Worm (Caenorhabditis elegans) whole organism, L2 larva: ENCODE data around the gene dnj-2.

ENCODE experiments used
- C34F6.9 ChIP-seq: fragments of 150-350 bp; optimal IDR thresholded peaks from 2 replicates; lab custom pipeline; 2014; ENCODE audit warnings: missing biosample characterization, missing genetic modification characterization
- F13H6.1 ChIP-seq: sonication (generic microtip); optimal IDR thresholded peaks from 2 replicates; lab custom pipeline; 2016; ENCODE audit warnings: missing genetic modification characterization, missing compliant biosample characterization
- R02D3.7 ChIP-seq: fragments of 150-350 bp; optimal IDR thresholded peaks from 2 replicates; lab custom pipeline; 2014; ENCODE audit warnings: missing biosample characterization, missing genetic modification characterization
- aly-2 ChIP-seq: fragments of 150-350 bp; optimal IDR thresholded peaks from 2 replicates; lab custom pipeline; 2014; ENCODE audit warnings: missing biosample characterization, missing genetic modification characterization
- ama-1 ChIP-seq: fragments of 150-350 bp; optimal IDR thresholded peaks from 2 replicates; lab custom pipeline; 2018; ENCODE audit warnings: inconsistent platforms
- blmp-1 ChIP-seq: sonication (generic microtip); optimal IDR thresholded peaks from 2 replicates; lab custom pipeline; 2017; ENCODE audit warnings: missing genetic modification characterization, mild to moderate bottlenecking, missing compliant biosample characterization, antibody characterized with exemption, moderate library complexity; ENCODE audit not compliant: insufficient read depth
- ceh-82 ChIP-seq: fragments of 150-350 bp; optimal IDR thresholded peaks from 2 replicates; lab custom pipeline; 2014; ENCODE audit warnings: missing biosample characterization, missing genetic modification characterization
- fos-1 ChIP-seq: fragments of 150-350 bp; optimal IDR thresholded peaks from 2 replicates; lab custom pipeline; 2014; ENCODE audit warnings: missing biosample characterization, missing genetic modification characterization
- lin-13 ChIP-seq: fragments of 150-350 bp; optimal IDR thresholded peaks from 2 replicates; lab custom pipeline; 2014; ENCODE audit warnings: missing biosample characterization, missing genetic modification reagents, missing genetic modification characterization
- lin-39 ChIP-seq: fragments of 150-350 bp; optimal IDR thresholded peaks from 2 replicates; lab custom pipeline; 2014; ENCODE audit warnings: missing biosample characterization, missing genetic modification reagents, missing genetic modification characterization
- nhr-10 ChIP-seq: sonication (generic microtip); optimal IDR thresholded peaks from 2 replicates; lab custom pipeline; 2017; ENCODE audit warnings: missing biosample characterization, missing genetic modification characterization
- nhr-11 ChIP-seq: fragments of 150-350 bp; optimal IDR thresholded peaks from 2 replicates; lab custom pipeline; 2014; ENCODE audit warnings: missing biosample characterization, missing genetic modification characterization
- nhr-6 ChIP-seq: fragments of 150-350 bp; optimal IDR thresholded peaks from 2 replicates; lab custom pipeline; 2014; ENCODE audit warnings: missing biosample characterization, missing genetic modification characterization
- unc-62 ChIP-seq: fragments of 150-350 bp; optimal IDR thresholded peaks from 2 replicates; lab custom pipeline; 2014; ENCODE audit warnings: missing biosample characterization, missing genetic modification reagents, missing genetic modification characterization

DNA sequence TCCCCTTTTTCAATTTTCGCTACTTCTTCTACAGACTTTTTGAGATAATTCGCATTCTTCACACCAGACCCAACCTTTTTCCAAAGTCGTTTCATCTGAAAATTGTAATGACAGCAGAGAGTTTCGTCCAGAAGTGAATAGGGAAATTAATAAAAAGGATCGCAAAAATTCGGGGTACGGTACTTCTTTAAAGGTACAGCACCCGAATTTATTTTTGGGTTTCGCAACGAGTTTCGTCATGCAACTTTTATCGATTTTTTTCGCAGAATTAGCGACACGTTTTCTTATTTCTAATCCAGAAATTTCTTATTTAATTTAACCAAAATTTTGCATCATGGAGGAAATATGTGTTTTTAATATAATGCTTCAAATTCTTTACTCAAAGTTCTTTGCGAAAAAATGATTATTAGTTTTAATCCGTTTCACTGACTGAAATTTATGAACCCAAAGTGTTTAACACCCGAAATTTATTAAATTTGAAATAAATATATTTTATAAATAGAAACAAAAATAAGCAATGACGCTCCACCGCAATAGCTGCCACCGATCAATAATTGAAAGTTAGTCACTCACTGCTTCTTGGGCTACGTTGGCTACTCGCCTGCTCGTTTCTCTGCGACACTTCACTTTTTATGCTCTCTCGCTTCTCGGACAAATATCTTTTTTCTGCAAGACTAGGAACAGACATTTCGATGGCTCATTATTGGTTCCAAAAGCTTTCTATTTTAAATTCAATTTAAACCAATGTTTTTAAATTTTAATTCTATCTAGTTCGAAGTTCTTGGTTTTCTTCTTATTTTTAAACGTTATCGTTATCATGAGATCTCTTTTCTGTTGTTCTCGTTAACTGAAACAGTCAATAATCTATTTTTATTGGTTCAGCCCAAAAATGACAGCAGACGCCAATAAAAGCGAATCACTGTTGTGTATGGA is 15.4 kb downstream of the dnj-2 start, which contains the start of the genes B0035.15 and dnj-1:
- TF ChIP-seq lin-39 (tag; lab: Kevin White, UChicago) = no peak
- no peak for TF ChIP-seq R02D3.7
- TF ChIP-seq nhr-10 (tag; lab: Kevin White, UChicago) = no peak
- no peak for TF ChIP-seq nhr-6
- TF ChIP-seq aly-2 (tag; lab: Kevin White, UChicago) = no peak
- peak; percentile 19 for TF ChIP-seq F13H6.1 (tag; lab: Kevin White, UChicago)
- peak; percentile 78 for TF ChIP-seq C34F6.9
- no peak for TF ChIP-seq ceh-82 (tag; lab: Kevin White, UChicago)
- TF ChIP-seq ama-1 (lab: Kevin White, UChicago) = no peak
- peak; percentile 67 for TF ChIP-seq fos-1 (tag; lab: Kevin White, UChicago)
- TF ChIP-seq blmp-1 (tag; lab: Kevin White, UChicago) = peak; percentile 51
- TF ChIP-seq lin-13 (GFP tag; lab: Kevin White, UChicago) = no peak
- no peak for TF ChIP-seq unc-62 (GFP tag; lab: Kevin White, UChicago)
- TF ChIP-seq nhr-11 (tag; lab: Kevin White, UChicago) = no peak
